Fruit fly (Drosophila melanogaster): ENCODE measurements around the gene CG4678.

dm6 chrX:16747467-16747866 lies 51.5 kb downstream of the CG4678 start:
- TF ChIP-seq Eip78C (GFP tag) (no peak), CG8632 (GFP tag; optimal IDR thresholded peaks at IDR 0.05) (no peak), salr (GFP tag; optimal IDR thresholded peaks at IDR 0.05) (no peak), Lpt (GFP tag; optimal IDR thresholded peaks at IDR 0.05) (no peak), achi (GFP tag; optimal IDR thresholded peaks at IDR 0.05) (no peak), Gug (GFP tag; IDR thresholded peaks at IDR 0.05) (no peak), Met (GFP tag; optimal IDR thresholded peaks at IDR 0.05) (no peak), OdsH (GFP tag; optimal IDR thresholded peaks at IDR 0.05) (no peak)
